Fruit fly (Drosophila melanogaster): ENCODE results near the gene CG2931.

The CG2931 gene

dm6 chr3R:5606477-5606876, 38.1 kb upstream of the CG2931 start, which contains the start of gene asl (continued):
- TF ChIP-seq CG15336 (GFP tag; IDR thresholded peaks at IDR 0.05), result peak; percentile 44
- no peak for TF ChIP-seq pdm3 (GFP tag; optimal IDR thresholded peaks at IDR 0.05)
- TF ChIP-seq CG6792 (GFP tag; optimal IDR thresholded peaks at IDR 0.05), result peak; percentile 38
- no peak for TF ChIP-seq ss (GFP tag; optimal IDR thresholded peaks at IDR 0.05)
- no peak for TF ChIP-seq Sox102F (GFP tag; optimal IDR thresholded peaks at IDR 0.05)
- TF ChIP-seq CG1621 (tag; optimal IDR thresholded peaks at IDR 0.05), result peak; percentile 33
- no peak for TF ChIP-seq Hr38 (GFP tag; optimal IDR thresholded peaks at IDR 0.05)
- TF ChIP-seq svp (GFP tag), result no peak
- TF ChIP-seq CG34406 (GFP tag; optimal IDR thresholded peaks at IDR 0.05), result no peak
- TF ChIP-seq Eip78C (GFP tag), result peak; percentile 90
- TF ChIP-seq Ets96B (tag; optimal IDR thresholded peaks at IDR 0.05), result peak; percentile 23
- no peak for TF ChIP-seq fd59A (GFP tag; optimal IDR thresholded peaks at IDR 0.05)
- TF ChIP-seq CG10669 (GFP tag; optimal IDR thresholded peaks at IDR 0.05), result no peak
- TF ChIP-seq topi (GFP tag; optimal IDR thresholded peaks at IDR 0.05), result peak; percentile 43
- TF ChIP-seq acj6 (GFP tag; optimal IDR thresholded peaks at IDR 0.05), result peak; percentile 39

dm6 chr3R:5601044-5601523, 32.7 kb upstream of the CG2931 start, which contains the start of the genes kra and SecS:
Gene kra (minus strand): TSS chr3R:5601136.
Gene SecS (plus strand): TSS chr3R:5601433.
- no peak for TF ChIP-seq vri (GFP tag; optimal IDR thresholded peaks at IDR 0.05)
- peak; percentile 51 for TF ChIP-seq topi (GFP tag; optimal IDR thresholded peaks at IDR 0.05)
- TF ChIP-seq acj6 (GFP tag; optimal IDR thresholded peaks at IDR 0.05), result peak; percentile 71
- TF ChIP-seq Blimp-1 (GFP tag; optimal IDR thresholded peaks at IDR 0.05), result peak; percentile 19
- no peak for TF ChIP-seq CG6163 (GFP tag; IDR thresholded peaks at IDR 0.05)
- peak; percentile 42 for TF ChIP-seq Eip75B (GFP tag; optimal IDR thresholded peaks at IDR 0.05)
- peak; percentile 31 for TF ChIP-seq fd85E (GFP tag; optimal IDR thresholded peaks at IDR 0.05)
- TF ChIP-seq Sox14 (GFP tag; optimal IDR thresholded peaks at IDR 0.05), result peak; percentile 30
- peak; percentile 68 for TF ChIP-seq Hr39 (GFP tag; optimal IDR thresholded peaks at IDR 0.05)
- peak; percentile 55 for TF ChIP-seq cyc (GFP tag; optimal IDR thresholded peaks at IDR 0.05)
- TF ChIP-seq esn (GFP tag; optimal IDR thresholded peaks at IDR 0.05), result peak; percentile 67
- peak; percentile 38 for TF ChIP-seq CG6808 (GFP tag; optimal IDR thresholded peaks at IDR 0.05)
- TF ChIP-seq CG11902 (GFP tag; optimal IDR thresholded peaks at IDR 0.05), result peak; percentile 40
- peak; percentile 45 for TF ChIP-seq CG11762 (GFP tag; optimal IDR thresholded peaks at IDR 0.05; ENCODE audit: insufficient read depth)
- TF ChIP-seq dac (GFP tag; optimal IDR thresholded peaks at IDR 0.05), result peak; percentile 20
- peak; percentile 78 for TF ChIP-seq svp (GFP tag)
- TF ChIP-seq CG10631 (GFP tag; optimal IDR thresholded peaks at IDR 0.05), result peak; percentile 64
- peak; percentile 42 for TF ChIP-seq CG3919 (GFP tag; optimal IDR thresholded peaks at IDR 0.05)
- TF ChIP-seq Gug (GFP tag; IDR thresholded peaks at IDR 0.05), result no peak
- TF ChIP-seq CG3032 (tag; optimal IDR thresholded peaks at IDR 0.05), result peak; percentile 44
- no peak for TF ChIP-seq CG10669 (GFP tag; optimal IDR thresholded peaks at IDR 0.05)
- TF ChIP-seq fkh (GFP tag; optimal IDR thresholded peaks at IDR 0.05), result peak; percentile 86
- peak; percentile 79 for TF ChIP-seq Eip78C (GFP tag)
- TF ChIP-seq CG8632 (GFP tag; optimal IDR thresholded peaks at IDR 0.05), result peak; percentile 46
- peak; percentile 16 for TF ChIP-seq CG34406 (GFP tag; optimal IDR thresholded peaks at IDR 0.05)
- peak; percentile 24 for TF ChIP-seq Ets96B (tag; optimal IDR thresholded peaks at IDR 0.05)
- TF ChIP-seq OdsH (GFP tag; optimal IDR thresholded peaks at IDR 0.05), result peak; percentile 66
- TF ChIP-seq eg (GFP tag; IDR thresholded peaks at IDR 0.05), result no peak
- peak; percentile 39 for TF ChIP-seq CG8319 (GFP tag; optimal IDR thresholded peaks at IDR 0.05)
- peak; percentile 66 for TF ChIP-seq achi (GFP tag; optimal IDR thresholded peaks at IDR 0.05)
- TF ChIP-seq Met (GFP tag; optimal IDR thresholded peaks at IDR 0.05), result peak; percentile 67
- TF ChIP-seq CG7368 (GFP tag; optimal IDR thresholded peaks at IDR 0.05), result no peak
- TF ChIP-seq Sox15 (GFP tag; optimal IDR thresholded peaks at IDR 0.05), result peak; percentile 61
- TF ChIP-seq Smox (GFP tag; optimal IDR thresholded peaks at IDR 0.05), result no peak
- peak; percentile 68 for TF ChIP-seq pdm3 (GFP tag; optimal IDR thresholded peaks at IDR 0.05)
- no peak for TF ChIP-seq CG6854 (GFP tag; optimal IDR thresholded peaks at IDR 0.05)
- peak; percentile 79 for TF ChIP-seq Hr4 (GFP tag; optimal IDR thresholded peaks at IDR 0.05)
- no peak for TF ChIP-seq Lpt (GFP tag; optimal IDR thresholded peaks at IDR 0.05)
- peak; percentile 47 for TF ChIP-seq CG6792 (GFP tag; optimal IDR thresholded peaks at IDR 0.05)
- TF ChIP-seq CG31627 (GFP tag; optimal IDR thresholded peaks at IDR 0.05), result peak; percentile 68
- TF ChIP-seq dsx (GFP tag; optimal IDR thresholded peaks at IDR 0.05; ENCODE audit: poor library complexity, severe bottlenecking), result no peak
- TF ChIP-seq Ets21C (GFP tag; optimal IDR thresholded peaks at IDR 0.05), result peak; percentile 72
- peak; percentile 69 for TF ChIP-seq lz (GFP tag; optimal IDR thresholded peaks at IDR 0.05)

Measured in whole organism, prepupa.